Fruit fly (Drosophila melanogaster) whole organism, pupa: ENCODE results near the gene c11.1.

ENCODE experiments used
- CG10348 ChIP-seq: fragments of 200-800 bp; sonication (Bioruptor generic); IDR thresholded peaks from 2 replicates; pipeline ENCODE4 v1.3.6; 2022; ENCODE audit warnings: missing biosample characterization, missing genetic modification characterization
- CG12605 ChIP-seq: fragments of 200-800 bp; sonication (Bioruptor generic); IDR thresholded peaks from 2 replicates; pipeline ENCODE4 v1.3.6; 2022; ENCODE audit warnings: missing biosample characterization, missing genetic modification characterization
- CG17806 ChIP-seq: fragments of 200-800 bp; sonication (Bioruptor generic); optimal IDR thresholded peaks from 2 replicates; lab custom pipeline; 2018; ENCODE audit warnings: missing biosample characterization, mild to moderate bottlenecking, missing genetic modification characterization, moderate library complexity
- CG4496 ChIP-seq: fragments of 200-800 bp; sonication (Bioruptor generic); IDR thresholded peaks from 3 replicates; pipeline ENCODE4 v1.3.6; 2022; ENCODE audit warnings: missing biosample characterization, missing genetic modification characterization
- D1 ChIP-seq: fragments of 200-800 bp; sonication (Bioruptor generic); optimal IDR thresholded peaks from 2 replicates; lab custom pipeline; 2018; ENCODE audit warnings: missing biosample characterization, mild to moderate bottlenecking, missing genetic modification characterization, moderate library complexity
- EcR ChIP-seq: fragments of 200-800 bp; sonication (Bioruptor generic); optimal IDR thresholded peaks from 3 replicates; lab custom pipeline; 2019; ENCODE audit warnings: missing biosample characterization, missing genetic modification characterization, mild to moderate bottlenecking, moderate library complexity, missing genetic modification reagents
- Pif1B ChIP-seq: fragments of 200-800 bp; sonication (Bioruptor generic); optimal IDR thresholded peaks from 3 replicates; lab custom pipeline; 2016; ENCODE audit warnings: missing biosample characterization, missing genetic modification characterization
- Snoo ChIP-seq: fragments of 200-800 bp; sonication (Bioruptor generic); optimal IDR thresholded peaks from 3 replicates; lab custom pipeline; 2017; ENCODE audit warnings: missing biosample characterization, mild to moderate bottlenecking, missing genetic modification characterization, inconsistent platforms
- gl ChIP-seq: fragments of 200-800 bp; sonication (Bioruptor generic); optimal IDR thresholded peaks from 2 replicates; lab custom pipeline; 2018; ENCODE audit warnings: missing biosample characterization, mild to moderate bottlenecking, missing genetic modification characterization
- rn ChIP-seq: fragments of 200-800 bp; sonication (Bioruptor generic); IDR thresholded peaks from 2 replicates; pipeline ENCODE4 v1.3.6; 2022; ENCODE audit warnings: missing biosample characterization, missing genetic modification characterization

dm6 chrX:9243417-9243884 is 39.5 kb downstream of the c11.1 start, which contains the start of the genes mxc and Larp7:
- TF ChIP-seq D1: no peak
- no peak for TF ChIP-seq rn
- TF ChIP-seq EcR (GFP tag; lab: Kevin White, UChicago): no peak
- no peak for TF ChIP-seq CG4496
- TF ChIP-seq Snoo (tag; lab: Kevin White, UChicago): no peak
- no peak for TF ChIP-seq gl (tag; lab: Kevin White, UChicago)
- no peak for TF ChIP-seq CG12605 (GFP tag; lab: Robert Waterston, UW)
- no peak for TF ChIP-seq CG10348 (GFP tag; lab: Robert Waterston, UW)
- TF ChIP-seq Pif1B (GFP tag; lab: Kevin White, UChicago): no peak
- peak; percentile 9 for TF ChIP-seq CG17806 (tag; lab: Kevin White, UChicago)
